Fruit fly (Drosophila melanogaster): ENCODE results near the gene CG13978.

DNA sequence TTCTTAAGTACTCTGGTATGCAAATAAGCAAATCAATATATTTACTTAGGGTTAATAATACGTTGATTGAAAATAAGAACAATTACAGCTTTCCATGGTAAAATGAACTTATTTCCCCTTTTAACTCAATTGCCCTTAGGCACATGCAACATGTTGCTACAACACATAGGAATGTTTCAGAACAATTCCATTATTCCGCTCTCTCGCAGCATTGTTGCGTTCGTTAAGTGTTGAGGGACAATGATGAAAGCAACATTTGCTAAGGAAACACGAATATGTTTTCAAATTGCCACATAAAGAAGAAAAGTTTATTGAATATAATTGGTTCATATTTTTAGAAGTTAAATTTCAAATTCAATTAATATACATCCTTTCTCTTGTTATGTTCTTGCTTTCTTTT is 25.6 kb upstream of the CG13978 start:
- TF ChIP-seq psq (optimal IDR thresholded peaks at IDR 0.05) (no peak), EcR (GFP tag; optimal IDR thresholded peaks at IDR 0.05) (no peak), CG8478 (optimal IDR thresholded peaks at IDR 0.05) (no peak), pan (optimal IDR thresholded peaks at IDR 0.05) (no peak)

Measured in whole organism.